Fruit fly (Drosophila melanogaster) Kc167 (cell line): ENCODE results near the gene Rab8.

Experiments
- insv ChIP-seq: fragments of >200 bp; optimal IDR thresholded peaks from 3 replicates; lab custom pipeline; 2018; ENCODE audit warnings: missing external identifiers
- psq ChIP-seq: fragments of >200 bp; optimal IDR thresholded peaks from 2 replicates; lab custom pipeline; 2017; ENCODE audit warnings: missing external identifiers

DNA sequence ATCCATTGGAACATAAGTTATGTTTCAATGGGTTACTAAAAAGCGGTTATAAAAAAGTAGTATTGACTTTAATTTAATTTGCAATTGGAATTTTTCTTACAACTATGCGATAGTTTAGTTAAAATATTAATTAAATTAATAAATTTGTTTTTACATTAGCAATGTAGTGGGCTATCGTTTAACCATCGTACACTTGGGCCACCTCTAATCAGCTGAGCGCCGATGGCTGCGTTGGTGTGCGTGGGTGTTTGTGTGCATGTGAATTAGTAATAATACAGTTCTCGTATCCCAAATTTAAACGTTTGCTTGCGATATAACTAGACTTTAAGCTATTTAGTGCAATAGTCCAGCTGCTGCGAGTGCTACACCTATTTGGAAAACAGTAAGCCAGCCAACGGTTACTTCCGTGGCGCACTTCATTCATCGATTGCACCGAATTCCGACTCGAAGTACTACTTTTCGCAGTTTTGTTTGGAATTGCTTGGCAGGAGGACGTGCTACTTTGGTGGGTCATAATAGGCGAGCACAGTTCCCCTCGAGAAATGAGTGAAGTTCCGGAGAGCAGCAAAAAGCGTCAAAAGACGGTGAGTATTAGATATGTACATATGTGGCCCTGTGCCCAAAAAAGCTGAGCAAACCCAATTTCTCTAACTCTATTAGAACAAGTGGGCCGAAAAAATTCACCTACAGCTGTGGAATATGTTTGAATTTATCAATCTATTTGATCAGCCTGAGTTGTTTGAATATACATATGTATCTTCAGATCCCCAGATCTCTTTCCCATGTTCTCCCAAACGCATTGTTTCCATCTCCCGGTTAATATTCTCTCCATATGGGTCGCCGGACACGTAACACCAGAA is 25.6 kb downstream of the Rab8 start, which contains the start of gene Papss:
- no peak for TF ChIP-seq psq (lab: Kevin White, UChicago)
- TF ChIP-seq insv (lab: Kevin White, UChicago), result no peak
